Worm (Caenorhabditis elegans) whole organism, L3 larva: Measurements from ENCODE around the gene ndus-8.
A peak's percentile ranks its signal among the peaks of the same experiment; 100 is the strongest.

Source experiments
- ZK546.5 ChIP-seq: sonication (generic microtip); optimal IDR thresholded peaks from 2 replicates; lab custom pipeline; 2017; ENCODE audit warnings: missing biosample characterization, missing genetic modification characterization
- aly-2 ChIP-seq: fragments of 150-350 bp; optimal IDR thresholded peaks from 2 replicates; lab custom pipeline; 2014; ENCODE audit warnings: missing biosample characterization, missing genetic modification characterization
- ama-1 ChIP-seq: fragments of 150-350 bp; optimal IDR thresholded peaks from 2 replicates; lab custom pipeline; 2018
- ceh-28 ChIP-seq: fragments of 150-350 bp; optimal IDR thresholded peaks from 2 replicates; lab custom pipeline; 2014; ENCODE audit warnings: missing biosample characterization, missing genetic modification reagents, missing genetic modification characterization
- daf-12 ChIP-seq: fragments of 150-350 bp; optimal IDR thresholded peaks from 2 replicates; lab custom pipeline; 2014; ENCODE audit warnings: missing biosample characterization, missing genetic modification reagents, missing genetic modification characterization
- egl-5 ChIP-seq: fragments of 150-350 bp; optimal IDR thresholded peaks from 2 replicates; lab custom pipeline; 2017; ENCODE audit warnings: missing biosample characterization, missing genetic modification reagents, missing genetic modification characterization, inconsistent platforms
- elt-2 ChIP-seq: sonication (generic microtip); optimal IDR thresholded peaks from 2 replicates; lab custom pipeline; 2016; ENCODE audit warnings: missing genetic modification reagents, mild to moderate bottlenecking, missing genetic modification characterization, missing compliant biosample characterization
- elt-3 ChIP-seq, 3 experiments: fragments of 150-350 bp in 1 of 3; sonication (generic microtip) in 2 of 3; optimal IDR thresholded peaks; 2 replicates in 2 of 3; 4 replicates in 1 of 3; lab custom pipeline; 2014 to 2017; ENCODE audit warnings: missing biosample characterization in 3 of 3, missing genetic modification characterization in 3 of 3
- eor-1 ChIP-seq, 2 experiments: fragments of 150-350 bp; optimal IDR thresholded peaks; 2 replicates each; lab custom pipeline; 2014 to 2018; ENCODE audit warnings: missing biosample characterization in 2 of 2, missing genetic modification characterization in 2 of 2
- fkh-2 ChIP-seq: fragments of 150-350 bp; optimal IDR thresholded peaks from 2 replicates; lab custom pipeline; 2014; ENCODE audit warnings: missing biosample characterization, missing genetic modification reagents, missing genetic modification characterization
- fos-1 ChIP-seq: fragments of 150-350 bp; optimal IDR thresholded peaks from 2 replicates; lab custom pipeline; 2014; ENCODE audit warnings: missing biosample characterization, missing genetic modification characterization
- jun-1 ChIP-seq: fragments of 150-350 bp; optimal IDR thresholded peaks from 2 replicates; lab custom pipeline; 2014; ENCODE audit warnings: missing biosample characterization, missing genetic modification reagents, missing genetic modification characterization
- lin-15B ChIP-seq: fragments of 150-350 bp; optimal IDR thresholded peaks from 2 replicates; lab custom pipeline; 2014; ENCODE audit warnings: missing biosample characterization, missing genetic modification characterization
- lin-39 ChIP-seq: fragments of 150-350 bp; optimal IDR thresholded peaks from 2 replicates; lab custom pipeline; 2018; ENCODE audit warnings: missing biosample characterization, missing genetic modification reagents, missing genetic modification characterization
- lsy-12 ChIP-seq: sonication (generic microtip); optimal IDR thresholded peaks from 2 replicates; lab custom pipeline; 2016; ENCODE audit warnings: mild to moderate bottlenecking, missing genetic modification characterization, missing compliant biosample characterization
- mdl-1 ChIP-seq: fragments of 150-350 bp; optimal IDR thresholded peaks from 2 replicates; lab custom pipeline; 2014; ENCODE audit warnings: missing biosample characterization, missing genetic modification characterization
- nfya-1 ChIP-seq: sonication (generic microtip); optimal IDR thresholded peaks from 2 replicates; lab custom pipeline; 2017; ENCODE audit warnings: missing genetic modification characterization, mild to moderate bottlenecking, missing compliant biosample characterization, antibody characterized with exemption, moderate library complexity; ENCODE audit not compliant: insufficient read depth
- nhr-11 ChIP-seq: fragments of 150-350 bp; optimal IDR thresholded peaks from 2 replicates; lab custom pipeline; 2014; ENCODE audit warnings: missing biosample characterization, missing genetic modification characterization
- nhr-12 ChIP-seq: fragments of 150-350 bp; optimal IDR thresholded peaks from 2 replicates; lab custom pipeline; 2014; ENCODE audit warnings: missing biosample characterization, missing genetic modification characterization
- nhr-23 ChIP-seq: fragments of 150-350 bp; optimal IDR thresholded peaks from 2 replicates; lab custom pipeline; 2014; ENCODE audit warnings: missing biosample characterization, missing genetic modification reagents, missing genetic modification characterization
- nhr-28 ChIP-seq: fragments of 150-350 bp; optimal IDR thresholded peaks from 2 replicates; lab custom pipeline; 2014; ENCODE audit warnings: missing biosample characterization, missing genetic modification characterization
- nhr-76 ChIP-seq: fragments of 150-350 bp; sonication (generic microtip); optimal IDR thresholded peaks from 5 replicates; lab custom pipeline; 2014; ENCODE audit warnings: missing biosample characterization, missing genetic modification characterization
- nhr-77 ChIP-seq: fragments of 150-350 bp; optimal IDR thresholded peaks from 2 replicates; lab custom pipeline; 2014; ENCODE audit warnings: missing biosample characterization, missing genetic modification characterization
- pha-4 ChIP-seq: fragments of 150-350 bp; optimal IDR thresholded peaks from 2 replicates; lab custom pipeline; 2014; ENCODE audit warnings: missing biosample characterization, missing genetic modification reagents, missing genetic modification characterization
- pqm-1 ChIP-seq: fragments of 150-350 bp; optimal IDR thresholded peaks from 2 replicates; lab custom pipeline; 2017; ENCODE audit warnings: missing biosample characterization, missing genetic modification characterization, inconsistent platforms
- sea-2 ChIP-seq: fragments of 150-350 bp; sonication (generic microtip); optimal IDR thresholded peaks from 4 replicates; lab custom pipeline; 2014; ENCODE audit warnings: missing biosample characterization, missing genetic modification reagents, missing genetic modification characterization
- snpc-4 ChIP-seq: fragments of 150-350 bp; optimal IDR thresholded peaks from 2 replicates; lab custom pipeline; 2014; ENCODE audit warnings: missing biosample characterization, missing genetic modification characterization
- tbx-2 ChIP-seq: sonication (generic microtip); optimal IDR thresholded peaks from 2 replicates; lab custom pipeline; 2016; ENCODE audit warnings: mild to moderate bottlenecking, missing genetic modification characterization, missing compliant biosample characterization
- unc-39 ChIP-seq: sonication (generic microtip); optimal IDR thresholded peaks from 4 replicates; lab custom pipeline; 2017; ENCODE audit warnings: missing biosample characterization, missing genetic modification characterization
- unc-62 ChIP-seq: fragments of 150-350 bp; sonication (generic microtip); optimal IDR thresholded peaks from 4 replicates; lab custom pipeline; 2014; ENCODE audit warnings: missing biosample characterization, missing genetic modification reagents, missing genetic modification characterization
- zag-1 ChIP-seq: fragments of 150-350 bp; optimal IDR thresholded peaks from 2 replicates; lab custom pipeline; 2014; ENCODE audit warnings: missing biosample characterization, missing genetic modification characterization
- ztf-11 ChIP-seq: fragments of 150-350 bp; optimal IDR thresholded peaks from 2 replicates; lab custom pipeline; 2014; ENCODE audit warnings: missing biosample characterization, missing genetic modification characterization

Gene ndus-8

ce11 chrIII:7223029-7223428 lies 11.0 kb downstream of the ndus-8 start, which contains the start of gene der-2:
Gene der-2 (minus strand): TSS chrIII:7223129.
- TF ChIP-seq fkh-2 (tag; lab: Kevin White, UChicago) = no peak
- no peak for TF ChIP-seq zag-1 (tag; lab: Kevin White, UChicago)
- no peak for TF ChIP-seq nhr-11 (tag; lab: Kevin White, UChicago)
- no peak for TF ChIP-seq daf-12
- TF ChIP-seq nfya-1 (tag; lab: Kevin White, UChicago) = no peak
- TF ChIP-seq unc-39 = no peak
- no peak for TF ChIP-seq aly-2 (tag; lab: Kevin White, UChicago)
- no peak for TF ChIP-seq lin-39 (tag; lab: Kevin White, UChicago)
- no peak for TF ChIP-seq ama-1 (lab: Kevin White, UChicago)

DNA sequence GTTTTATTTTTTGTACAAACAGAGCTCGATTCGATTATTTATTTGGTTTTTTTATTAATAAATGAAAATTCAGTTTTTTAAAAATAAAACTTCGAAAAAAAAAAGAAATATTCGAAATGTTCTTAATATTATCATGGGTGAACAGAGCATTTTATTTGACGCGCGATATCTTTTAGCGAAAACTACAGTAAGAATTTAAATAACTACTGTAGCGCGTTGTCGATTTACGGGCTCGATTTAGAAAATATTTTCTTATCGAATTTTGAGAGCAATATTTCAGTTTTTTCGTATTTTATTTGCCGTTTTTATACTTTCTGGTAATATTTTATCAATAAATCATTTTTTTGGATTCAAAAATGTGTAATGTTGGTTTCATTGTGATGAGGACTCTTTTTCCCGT lies 12.9 kb downstream of the ndus-8 start:
- no peak for TF ChIP-seq eor-1 (tag; optimal IDR thresholded peaks at IDR 0.05; lab: Kevin White, UChicago)
- no peak for TF ChIP-seq elt-2
- TF ChIP-seq ztf-11 = no peak
- TF ChIP-seq ama-1 (lab: Kevin White, UChicago) = no peak
- TF ChIP-seq tbx-2 (tag; lab: Kevin White, UChicago) = no peak
- no peak for TF ChIP-seq egl-5 (tag; lab: Kevin White, UChicago)
- TF ChIP-seq ZK546.5 (tag; lab: Kevin White, UChicago) = no peak
- TF ChIP-seq mdl-1 (tag; lab: Kevin White, UChicago) = no peak
- no peak for TF ChIP-seq sea-2
- TF ChIP-seq lsy-12 = no peak

DNA sequence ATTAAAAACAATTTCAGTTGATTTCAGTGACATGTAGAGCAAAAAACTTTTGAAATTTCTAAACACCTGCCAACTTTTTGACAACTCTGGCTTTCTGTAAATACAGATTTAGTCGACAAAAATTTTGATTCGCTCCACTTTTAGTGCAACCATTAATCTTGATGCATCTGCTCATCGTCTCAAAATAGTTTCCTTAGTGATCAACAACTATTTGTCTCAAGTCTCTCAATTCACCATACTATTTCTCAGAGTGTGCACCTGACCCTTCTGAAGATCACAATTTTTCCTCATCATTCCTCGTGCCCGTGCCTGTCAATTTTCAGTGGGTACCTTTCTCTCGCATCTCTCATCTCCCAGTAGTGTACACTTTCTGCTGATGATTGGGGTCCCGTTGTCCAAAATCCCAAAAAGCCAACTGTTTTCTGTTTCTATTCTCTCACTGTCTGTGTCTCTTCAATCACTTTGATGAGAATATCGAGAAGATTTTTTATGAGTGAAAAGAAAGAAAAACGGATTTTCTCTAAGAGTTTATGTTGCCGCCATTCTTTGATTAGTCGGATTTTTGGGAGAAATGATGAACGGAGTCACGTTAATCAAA lies 17.0 kb downstream of the ndus-8 start:
- TF ChIP-seq fkh-2 (tag; lab: Kevin White, UChicago) (peak; percentile 33), mdl-1 (tag; lab: Kevin White, UChicago) (no peak), nhr-12 (tag; lab: Kevin White, UChicago) (no peak), nhr-11 (tag; lab: Kevin White, UChicago) (peak; percentile 12), nfya-1 (tag; lab: Kevin White, UChicago) (peak; percentile 34), unc-62 (peak; percentile 48), lin-15B (tag; lab: Kevin White, UChicago) (peak; percentile 38), egl-5 (tag; lab: Kevin White, UChicago) (peak; percentile 3)

ce11 chrIII:7216226-7216625 lies 17.8 kb downstream of the ndus-8 start, which contains the start of gene R151.1:
Gene R151.1 (plus strand): TSS chrIII:7216526.
- no peak for TF ChIP-seq unc-62
- TF ChIP-seq ceh-28 (tag; lab: Kevin White, UChicago) = no peak
- no peak for TF ChIP-seq nhr-23
- no peak for TF ChIP-seq ztf-11
- no peak for TF ChIP-seq jun-1
- TF ChIP-seq aly-2 (tag; lab: Kevin White, UChicago) = no peak

ce11 chrIII:7215532-7215931 lies 18.5 kb downstream of the ndus-8 start:
- TF ChIP-seq sea-2 (no peak), nhr-77 (no peak), lin-39 (tag; lab: Kevin White, UChicago) (peak; percentile 16)

- TF ChIP-seq snpc-4 (tag; lab: Kevin White, UChicago) (no peak), nhr-12 (tag; lab: Kevin White, UChicago) (no peak), eor-1 (tag; optimal IDR thresholded peaks at IDR 0.05; lab: Kevin White, UChicago) (no peak), nhr-76 (tag; lab: Kevin White, UChicago) (no peak), nhr-77 (no peak), pha-4 (tag; lab: Kevin White, UChicago) (no peak), lin-39 (tag; lab: Kevin White, UChicago) (no peak), fos-1 (tag; lab: Kevin White, UChicago) (no peak), elt-2 (peak; percentile 61), nhr-28 (tag; lab: Kevin White, UChicago) (no peak), elt-3 (tag; optimal IDR thresholded peaks at IDR 0.05; lab: Kevin White, UChicago) (no peak), sea-2 (no peak), ama-1 (lab: Kevin White, UChicago) (no peak), lsy-12 (no peak), nhr-23 (no peak), pqm-1 (tag; lab: Kevin White, UChicago) (peak; percentile 81), zag-1 (tag; lab: Kevin White, UChicago) (no peak)
Observed at ce11 chrIII:7212028-7212427, 22.0 kb downstream of the ndus-8 start.
